Fruit fly (Drosophila melanogaster) whole organism: Measurements from ENCODE around the gene Hmt-1.

ENCODE experiments used
- CG8478 ChIP-seq: fragments of >200 bp; optimal IDR thresholded peaks from 2 replicates; lab custom pipeline; 2018; ENCODE audit warnings: inconsistent platforms
- Dll ChIP-seq: fragments of >200 bp; optimal IDR thresholded peaks from 2 replicates; lab custom pipeline; 2017
- EcR ChIP-seq, 2 experiments: fragments of >200 bp; optimal IDR thresholded peaks; 2 replicates each; lab custom pipeline; 2017; ENCODE audit warnings: missing biosample characterization in 2 of 2, missing genetic modification characterization in 2 of 2, missing genetic modification reagents in 2 of 2
- pan ChIP-seq: fragments of >200 bp; optimal IDR thresholded peaks from 2 replicates; lab custom pipeline; 2017
- psq ChIP-seq: fragments of >200 bp; optimal IDR thresholded peaks from 2 replicates; lab custom pipeline; 2017

DNA sequence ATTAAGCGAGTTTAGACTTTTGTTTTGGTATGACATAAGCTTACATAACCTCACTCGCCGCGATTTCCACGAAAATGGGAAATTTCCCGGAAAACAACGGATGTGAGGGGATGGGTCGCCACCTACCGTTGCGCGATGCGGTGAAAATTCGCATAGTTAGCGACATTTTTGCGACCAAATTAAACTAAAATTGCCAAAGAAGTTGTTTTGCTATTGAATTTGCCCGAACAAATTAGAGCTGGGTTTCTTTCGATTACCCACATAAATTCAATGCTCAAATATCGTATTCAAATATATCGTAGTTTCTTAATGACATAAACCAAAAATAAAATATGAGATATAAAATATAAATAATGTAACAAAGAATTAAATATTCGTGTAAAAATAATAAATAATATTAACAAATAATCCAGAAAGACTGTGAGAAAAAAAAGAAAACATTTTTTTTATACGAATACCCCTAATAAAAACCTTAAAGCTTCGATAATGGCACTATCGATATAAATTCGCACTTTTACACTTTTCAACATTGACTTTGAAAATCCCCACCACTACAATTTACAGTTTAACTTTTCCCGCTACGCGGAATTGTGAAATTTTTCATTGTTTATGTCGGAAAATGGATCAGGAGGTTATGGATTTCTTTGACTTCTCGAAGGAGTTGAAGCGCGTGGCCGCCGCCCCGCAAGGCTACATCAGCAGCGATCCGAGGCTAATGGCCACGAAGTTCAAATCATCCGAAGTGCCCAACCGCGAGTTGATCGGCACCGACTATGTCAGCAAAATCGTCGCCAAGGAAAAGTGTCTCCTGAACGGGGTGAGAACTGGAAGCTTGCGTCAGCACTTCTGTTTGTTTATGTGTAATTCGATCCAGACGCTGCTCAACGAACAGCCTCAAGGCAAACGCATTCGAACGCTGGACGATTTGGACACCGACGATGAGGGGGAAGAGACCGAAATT, 20.1 kb downstream of the Hmt-1 start, which contains the start of the genes ND-23 and spn-E:
- TF ChIP-seq CG8478 (lab: Kevin White, UChicago), result no peak
- TF ChIP-seq psq (lab: Kevin White, UChicago), result no peak
- no peak for TF ChIP-seq pan (lab: Kevin White, UChicago)
- no peak for TF ChIP-seq Dll (lab: Kevin White, UChicago)
- no peak for TF ChIP-seq EcR (GFP tag; optimal IDR thresholded peaks at IDR 0.05; lab: Kevin White, UChicago)
